Fruit fly (Drosophila melanogaster): Measurements from ENCODE around the gene Loxl1.

Gene Loxl1

DNA sequence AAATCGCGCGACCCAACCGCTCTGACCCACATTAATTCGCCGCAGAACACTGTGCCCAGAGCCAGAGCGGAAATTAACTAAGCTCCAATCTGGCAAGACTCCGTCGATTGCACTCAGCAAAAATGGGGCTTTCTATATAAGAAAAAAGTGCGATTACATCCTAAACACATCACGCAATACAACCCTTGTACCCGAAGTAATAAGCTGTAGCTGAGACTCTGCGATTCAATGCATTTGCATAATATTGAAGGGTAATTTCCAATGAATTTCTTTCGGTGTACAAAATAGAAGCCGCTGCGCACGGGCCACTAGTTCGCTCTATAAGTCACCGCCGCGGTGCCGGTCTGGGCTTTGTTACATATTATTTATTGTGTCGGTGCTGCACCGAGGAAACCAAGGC, 22.4 kb upstream of the Loxl1 start (continued):
- peak; percentile 15 for TF ChIP-seq dsx (GFP tag; optimal IDR thresholded peaks at IDR 0.05; ENCODE audit: poor library complexity, severe bottlenecking)
- TF ChIP-seq topi (GFP tag; optimal IDR thresholded peaks at IDR 0.05) = no peak
- peak; percentile 67 for TF ChIP-seq CG6276 (GFP tag; optimal IDR thresholded peaks at IDR 0.05)
- TF ChIP-seq OdsH (GFP tag; optimal IDR thresholded peaks at IDR 0.05) = peak; percentile 62
- peak; percentile 62 for TF ChIP-seq dac (GFP tag; optimal IDR thresholded peaks at IDR 0.05)
- TF ChIP-seq Blimp-1 (GFP tag; optimal IDR thresholded peaks at IDR 0.05) = no peak
- peak; percentile 50 for TF ChIP-seq Ets96B (tag; optimal IDR thresholded peaks at IDR 0.05)
- TF ChIP-seq Eip78C (GFP tag) = peak; percentile 82
- TF ChIP-seq CG11902 (GFP tag; optimal IDR thresholded peaks at IDR 0.05) = no peak
- TF ChIP-seq CG11762 (GFP tag; optimal IDR thresholded peaks at IDR 0.05; ENCODE audit: insufficient read depth) = no peak
- no peak for TF ChIP-seq spab (GFP tag; optimal IDR thresholded peaks at IDR 0.05)
- peak; percentile 31 for TF ChIP-seq CG16779 (tag; optimal IDR thresholded peaks at IDR 0.05)
- peak; percentile 18 for TF ChIP-seq CG6792 (GFP tag; optimal IDR thresholded peaks at IDR 0.05)
- TF ChIP-seq vri (GFP tag; optimal IDR thresholded peaks at IDR 0.05) = no peak
- TF ChIP-seq CG1621 (tag; optimal IDR thresholded peaks at IDR 0.05) = peak; percentile 39
- TF ChIP-seq cyc (GFP tag; optimal IDR thresholded peaks at IDR 0.05) = no peak
- no peak for TF ChIP-seq Eip93F (GFP tag; optimal IDR thresholded peaks at IDR 0.05)
- peak; percentile 76 for TF ChIP-seq CG8119 (GFP tag; IDR thresholded peaks at IDR 0.05)
- TF ChIP-seq CG11294 (GFP tag; IDR thresholded peaks at IDR 0.05) = peak; percentile 53; the same call in 1 of the 2 replicates
- TF ChIP-seq CG6163 (GFP tag; IDR thresholded peaks at IDR 0.05) = peak; percentile 82
- no peak for TF ChIP-seq Hr38 (GFP tag; optimal IDR thresholded peaks at IDR 0.05)
- peak; percentile 58 for TF ChIP-seq Lpt (GFP tag; optimal IDR thresholded peaks at IDR 0.05)
- TF ChIP-seq CG10669 (GFP tag; optimal IDR thresholded peaks at IDR 0.05) = peak; percentile 16
- peak; percentile 44 for TF ChIP-seq fd59A (GFP tag; optimal IDR thresholded peaks at IDR 0.05)
- TF ChIP-seq lz (GFP tag; optimal IDR thresholded peaks at IDR 0.05) = no peak
- TF ChIP-seq CG8319 (GFP tag; optimal IDR thresholded peaks at IDR 0.05) = no peak
- TF ChIP-seq net (GFP tag; optimal IDR thresholded peaks at IDR 0.05) = peak; percentile 62
- TF ChIP-seq pdm3 (GFP tag; optimal IDR thresholded peaks at IDR 0.05) = peak; percentile 67
- TF ChIP-seq achi (GFP tag; optimal IDR thresholded peaks at IDR 0.05) = peak; percentile 26
- TF ChIP-seq CG3032 (tag; optimal IDR thresholded peaks at IDR 0.05) = peak; percentile 17

DNA sequence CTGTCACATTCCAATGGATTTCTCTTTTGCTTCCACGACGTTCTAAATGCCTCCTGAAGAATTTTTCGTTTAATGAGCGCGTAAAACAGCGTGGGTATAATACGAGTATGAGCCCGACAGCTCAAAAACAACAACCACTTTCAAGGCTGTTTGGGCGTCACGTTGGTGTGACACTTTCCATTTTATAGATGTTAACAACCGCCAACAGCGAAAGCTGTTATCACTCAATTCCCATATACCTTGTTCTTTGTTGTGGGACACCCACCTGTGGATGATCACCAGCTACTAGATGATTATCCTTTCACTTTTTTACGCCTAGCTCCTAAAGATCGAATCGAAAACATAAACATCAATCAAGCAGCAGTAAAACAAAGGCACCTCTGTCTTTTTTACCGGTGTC, 17.5 kb upstream of the Loxl1 start:
- TF ChIP-seq salr (GFP tag; optimal IDR thresholded peaks at IDR 0.05) (no peak), CG8632 (GFP tag; optimal IDR thresholded peaks at IDR 0.05) (no peak), net (GFP tag; optimal IDR thresholded peaks at IDR 0.05) (no peak), Eip93F (GFP tag; optimal IDR thresholded peaks at IDR 0.05) (no peak)

DNA sequence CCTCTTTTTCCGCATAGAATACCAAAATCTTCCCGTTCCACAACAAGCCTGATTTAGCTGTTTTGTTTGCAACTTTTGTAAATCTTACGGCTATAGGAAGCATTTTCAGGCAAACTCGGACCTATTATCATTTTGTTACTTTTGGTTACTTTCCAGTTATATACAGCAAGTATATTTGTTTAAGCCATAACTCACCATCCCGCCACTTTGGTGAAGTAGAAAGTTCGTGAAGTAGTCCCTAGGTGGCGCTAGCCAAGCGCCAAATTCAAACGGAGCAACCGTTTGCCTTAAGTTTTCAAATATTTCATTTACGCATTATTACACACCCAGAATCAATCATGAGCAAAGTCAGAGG, 3.3 kb upstream of the Loxl1 start, which contains the start of the genes CG11334 and CG11333:
CG11334 (minus strand) TSS at position 26 of the 355 bp plus-strand sequence.
CG11333 (plus strand) TSS at position 290 of the 355 bp plus-strand sequence.
- TF ChIP-seq esn (GFP tag; optimal IDR thresholded peaks at IDR 0.05) (no peak), Lpt (GFP tag; optimal IDR thresholded peaks at IDR 0.05) (no peak), Eip78C (GFP tag) (no peak), svp (GFP tag) (no peak), Met (GFP tag; optimal IDR thresholded peaks at IDR 0.05) (no peak), vri (GFP tag; optimal IDR thresholded peaks at IDR 0.05) (no peak), CG7368 (GFP tag; optimal IDR thresholded peaks at IDR 0.05) (no peak), Eip93F (GFP tag; optimal IDR thresholded peaks at IDR 0.05) (no peak), CG11902 (GFP tag; optimal IDR thresholded peaks at IDR 0.05) (no peak), CG32006 (GFP tag; optimal IDR thresholded peaks at IDR 0.05) (no peak), CG6276 (GFP tag; optimal IDR thresholded peaks at IDR 0.05) (no peak), Smox (GFP tag; optimal IDR thresholded peaks at IDR 0.05) (no peak), lz (GFP tag; optimal IDR thresholded peaks at IDR 0.05) (no peak), spab (GFP tag; optimal IDR thresholded peaks at IDR 0.05) (no peak)

Data from whole organism, prepupa.